Worm (Caenorhabditis elegans) whole organism, L4 larva: ENCODE results near the gene Y39A1A.10.
A peak's percentile ranks its signal among the peaks of the same experiment; 100 is the strongest.

Experiments used
- lir-3 ChIP-seq: sonication (generic microtip); optimal IDR thresholded peaks from 2 replicates; lab custom pipeline; 2016; ENCODE audit warnings: mild to moderate bottlenecking, missing genetic modification characterization, missing compliant biosample characterization
- spr-1 ChIP-seq: sonication (generic microtip); optimal IDR thresholded peaks from 2 replicates; lab custom pipeline; 2016; ENCODE audit warnings: mild to moderate bottlenecking, missing genetic modification characterization, missing compliant biosample characterization

DNA sequence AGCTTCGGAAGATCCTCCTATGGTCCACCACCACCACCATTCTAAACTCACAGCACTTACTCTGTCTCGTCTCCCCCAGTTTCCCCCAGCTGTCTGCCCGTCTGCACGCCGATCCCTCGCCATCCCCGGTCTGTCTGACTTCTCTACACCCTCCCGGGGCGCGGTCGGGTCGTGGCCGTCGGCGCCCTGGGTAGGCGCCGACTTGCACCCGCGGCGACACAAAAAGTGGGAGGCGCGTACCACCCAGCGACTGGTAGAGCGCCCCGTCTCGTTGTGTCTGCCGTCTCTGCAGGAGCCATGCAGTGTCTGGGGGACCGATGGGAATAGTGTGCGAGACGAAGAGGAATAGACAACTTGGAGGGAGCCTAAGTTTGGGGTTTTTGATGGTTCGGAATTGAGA, 1.5 kb downstream of the Y39A1A.10 start:
- TF ChIP-seq spr-1 (tag; lab: Kevin White, UChicago) = peak; percentile 80
- no peak for TF ChIP-seq lir-3 (tag; lab: Kevin White, UChicago)
